Fruit fly (Drosophila melanogaster) whole organism, pupa: ENCODE data around the gene JhI-21.

ENCODE experiments used
- CG10348 ChIP-seq: fragments of 200-800 bp; sonication (Bioruptor generic); IDR thresholded peaks from 2 replicates; pipeline ENCODE4 v1.3.6; 2022; ENCODE audit warnings: missing biosample characterization, missing genetic modification characterization
- CG12605 ChIP-seq: fragments of 200-800 bp; sonication (Bioruptor generic); IDR thresholded peaks from 2 replicates; pipeline ENCODE4 v1.3.6; 2022; ENCODE audit warnings: missing biosample characterization, missing genetic modification characterization
- CG13204 ChIP-seq: fragments of 200-800 bp; sonication (Bioruptor generic); optimal IDR thresholded peaks from 2 replicates; lab custom pipeline; 2018; ENCODE audit warnings: missing biosample characterization, mild to moderate bottlenecking, missing genetic modification characterization, moderate library complexity
- CG14655 ChIP-seq: fragments of 200-800 bp; sonication (Bioruptor generic); optimal IDR thresholded peaks from 3 replicates; lab custom pipeline; 2017; ENCODE audit warnings: mild to moderate bottlenecking, missing biosample characterization, missing genetic modification reagents, missing genetic modification characterization
- CG15710 ChIP-seq: fragments of 200-800 bp; sonication (Bioruptor generic); optimal IDR thresholded peaks from 2 replicates; lab custom pipeline; 2018; ENCODE audit warnings: missing biosample characterization, mild to moderate bottlenecking, missing genetic modification characterization, moderate library complexity
- CG17806 ChIP-seq: fragments of 200-800 bp; sonication (Bioruptor generic); optimal IDR thresholded peaks from 2 replicates; lab custom pipeline; 2018; ENCODE audit warnings: missing biosample characterization, mild to moderate bottlenecking, missing genetic modification characterization, moderate library complexity
- CG32121 ChIP-seq: fragments of 200-800 bp; sonication (Bioruptor generic); IDR thresholded peaks from 2 replicates; pipeline ENCODE4 v1.3.6; 2022; ENCODE audit warnings: missing biosample characterization, missing genetic modification characterization
- CG34367 ChIP-seq: fragments of 200-800 bp; sonication (Bioruptor generic); optimal IDR thresholded peaks from 2 replicates; lab custom pipeline; 2018; ENCODE audit warnings: missing biosample characterization, mild to moderate bottlenecking, missing genetic modification characterization
- CG4496 ChIP-seq: fragments of 200-800 bp; sonication (Bioruptor generic); IDR thresholded peaks from 3 replicates; pipeline ENCODE4 v1.3.6; 2022; ENCODE audit warnings: missing biosample characterization, missing genetic modification characterization
- CG8159 ChIP-seq: fragments of 200-800 bp; sonication (Bioruptor generic); optimal IDR thresholded peaks from 3 replicates; lab custom pipeline; 2018; ENCODE audit warnings: missing biosample characterization, mild to moderate bottlenecking, missing genetic modification characterization, moderate library complexity
- CG8301 ChIP-seq: fragments of 200-800 bp; sonication (Bioruptor generic); optimal IDR thresholded peaks from 2 replicates; lab custom pipeline; 2018; ENCODE audit warnings: missing biosample characterization, mild to moderate bottlenecking, missing genetic modification characterization
- CG9948 ChIP-seq: fragments of 200-800 bp; sonication (Bioruptor generic); optimal IDR thresholded peaks from 2 replicates; lab custom pipeline; 2018; ENCODE audit warnings: missing biosample characterization, mild to moderate bottlenecking, missing genetic modification characterization, moderate library complexity
- D1 ChIP-seq: fragments of 200-800 bp; sonication (Bioruptor generic); optimal IDR thresholded peaks from 2 replicates; lab custom pipeline; 2018; ENCODE audit warnings: missing biosample characterization, mild to moderate bottlenecking, missing genetic modification characterization, moderate library complexity
- EcR ChIP-seq: fragments of 200-800 bp; sonication (Bioruptor generic); optimal IDR thresholded peaks from 3 replicates; lab custom pipeline; 2019; ENCODE audit warnings: missing biosample characterization, missing genetic modification characterization, mild to moderate bottlenecking, moderate library complexity, missing genetic modification reagents
- Ets98B ChIP-seq: fragments of 200-800 bp; sonication (Bioruptor generic); IDR thresholded peaks from 2 replicates; pipeline ENCODE4 v1.3.6; 2022; ENCODE audit warnings: missing biosample characterization, missing genetic modification characterization
- Pif1A ChIP-seq: fragments of 200-800 bp; sonication (Bioruptor generic); optimal IDR thresholded peaks from 3 replicates; lab custom pipeline; 2016; ENCODE audit warnings: missing biosample characterization, missing genetic modification characterization
- Pif1B ChIP-seq: fragments of 200-800 bp; sonication (Bioruptor generic); optimal IDR thresholded peaks from 3 replicates; lab custom pipeline; 2016; ENCODE audit warnings: missing biosample characterization, missing genetic modification characterization
- Snoo ChIP-seq: fragments of 200-800 bp; sonication (Bioruptor generic); optimal IDR thresholded peaks from 3 replicates; lab custom pipeline; 2017; ENCODE audit warnings: missing biosample characterization, mild to moderate bottlenecking, missing genetic modification characterization, inconsistent platforms
- fd96Ca ChIP-seq: fragments of 200-800 bp; sonication (Bioruptor generic); IDR thresholded peaks from 3 replicates; pipeline ENCODE4 v1.3.6; 2022; ENCODE audit warnings: missing biosample characterization, missing genetic modification characterization
- gl ChIP-seq: fragments of 200-800 bp; sonication (Bioruptor generic); optimal IDR thresholded peaks from 2 replicates; lab custom pipeline; 2018; ENCODE audit warnings: missing biosample characterization, mild to moderate bottlenecking, missing genetic modification characterization
- rn ChIP-seq: fragments of 200-800 bp; sonication (Bioruptor generic); IDR thresholded peaks from 2 replicates; pipeline ENCODE4 v1.3.6; 2022; ENCODE audit warnings: missing biosample characterization, missing genetic modification characterization

Gene JhI-21

dm6 chr2L:12045578-12045940, 10.3 kb downstream of the JhI-21 start:
- no peak for TF ChIP-seq Ets98B (GFP tag; lab: Robert Waterston, UW)
- no peak for TF ChIP-seq CG8301 (tag; lab: Kevin White, UChicago)
- no peak for TF ChIP-seq CG34367
- TF ChIP-seq CG14655 (GFP tag; lab: Kevin White, UChicago): no peak
- no peak for TF ChIP-seq gl (tag; lab: Kevin White, UChicago)
- TF ChIP-seq Pif1B: no peak
- TF ChIP-seq CG10348 (GFP tag; lab: Robert Waterston, UW): no peak

dm6 chr2L:12044613-12045350, 11.1 kb downstream of the JhI-21 start, which contains the start of gene CG6785:
Gene CG6785 (minus strand): TSS chr2L:12045200.
- peak; percentile 9 for TF ChIP-seq CG13204
- TF ChIP-seq CG32121 (GFP tag; lab: Robert Waterston, UW): peak; percentile 80
- peak; percentile 81; the same call in 2 of the 3 replicates for TF ChIP-seq fd96Ca
- TF ChIP-seq Snoo: peak; percentile 71
- peak; percentile 82 for TF ChIP-seq Pif1B
- TF ChIP-seq CG34367: peak; percentile 69
- peak; percentile 68 for TF ChIP-seq D1 (tag; lab: Kevin White, UChicago)
- TF ChIP-seq CG9948 (tag; lab: Kevin White, UChicago): peak; percentile 60
- TF ChIP-seq CG12605 (GFP tag; lab: Robert Waterston, UW): peak; percentile 63
- TF ChIP-seq CG10348 (GFP tag; lab: Robert Waterston, UW): no peak
- 0 out of 2 replicates have a peak, but pooled peaks have one; percentile 21 for TF ChIP-seq rn (GFP tag; lab: Robert Waterston, UW)
- TF ChIP-seq CG4496: peak; percentile 90
- peak; percentile 65 for TF ChIP-seq gl (tag; lab: Kevin White, UChicago)
- peak; percentile 76 for TF ChIP-seq CG15710 (tag; lab: Kevin White, UChicago)
- no peak for TF ChIP-seq CG14655 (GFP tag; lab: Kevin White, UChicago)
- peak; percentile 99 for TF ChIP-seq CG8159 (tag; lab: Kevin White, UChicago)
- TF ChIP-seq Pif1A (GFP tag; lab: Kevin White, UChicago): peak; percentile 90
- peak; percentile 95 for TF ChIP-seq EcR (GFP tag; lab: Kevin White, UChicago)
- TF ChIP-seq CG8301 (tag; lab: Kevin White, UChicago): peak; percentile 84
- peak; percentile 85 for TF ChIP-seq Ets98B (GFP tag; lab: Robert Waterston, UW)
- TF ChIP-seq CG17806 (tag; lab: Kevin White, UChicago): peak; percentile 78

- TF ChIP-seq CG9948 (tag; lab: Kevin White, UChicago) (no peak), CG10348 (GFP tag; lab: Robert Waterston, UW) (no peak), CG8159 (tag; lab: Kevin White, UChicago) (no peak), Pif1B (no peak), Ets98B (GFP tag; lab: Robert Waterston, UW) (no peak), EcR (GFP tag; lab: Kevin White, UChicago) (no peak), Snoo (no peak), Pif1A (GFP tag; lab: Kevin White, UChicago) (no peak), D1 (tag; lab: Kevin White, UChicago) (no peak), CG34367 (no peak), CG12605 (GFP tag; lab: Robert Waterston, UW) (no peak), CG4496 (no peak), CG13204 (no peak), gl (tag; lab: Kevin White, UChicago) (no peak), CG8301 (tag; lab: Kevin White, UChicago) (no peak), CG32121 (GFP tag; lab: Robert Waterston, UW) (no peak)
These were observed 15.3 kb downstream of the JhI-21 start, which contains the start of gene CG6766 for dm6 chr2L:12040510-12040909. Gene CG6766 (minus strand): TSS chr2L:12040689.

- TF ChIP-seq CG34367 (no peak), rn (GFP tag; lab: Robert Waterston, UW) (no peak), gl (tag; lab: Kevin White, UChicago) (no peak), CG12605 (GFP tag; lab: Robert Waterston, UW) (no peak), CG32121 (GFP tag; lab: Robert Waterston, UW) (no peak), fd96Ca (no peak), CG4496 (no peak), Snoo (no peak), CG15710 (tag; lab: Kevin White, UChicago) (no peak)
These were observed 17.7 kb downstream of the JhI-21 start, which contains the start of gene Tom70 for dm6 chr2L:12038177-12038581. Gene Tom70 (minus strand): TSS chr2L:12038511.

- no peak for TF ChIP-seq CG13204
- TF ChIP-seq CG15710 (tag; lab: Kevin White, UChicago): no peak
- no peak for TF ChIP-seq fd96Ca
- no peak for TF ChIP-seq CG14655 (GFP tag; lab: Kevin White, UChicago)
- no peak for TF ChIP-seq gl (tag; lab: Kevin White, UChicago)
- no peak for TF ChIP-seq CG4496
- no peak for TF ChIP-seq CG9948 (tag; lab: Kevin White, UChicago)
- TF ChIP-seq rn (GFP tag; lab: Robert Waterston, UW): no peak
- no peak for TF ChIP-seq CG34367
- TF ChIP-seq CG10348 (GFP tag; lab: Robert Waterston, UW): no peak
- TF ChIP-seq EcR (GFP tag; lab: Kevin White, UChicago): no peak
- TF ChIP-seq CG12605 (GFP tag; lab: Robert Waterston, UW): no peak
- TF ChIP-seq Snoo: no peak
- no peak for TF ChIP-seq CG32121 (GFP tag; lab: Robert Waterston, UW)
- TF ChIP-seq CG17806 (tag; lab: Kevin White, UChicago): no peak
- no peak for TF ChIP-seq D1 (tag; lab: Kevin White, UChicago)
- no peak for TF ChIP-seq Ets98B (GFP tag; lab: Robert Waterston, UW)
- no peak for TF ChIP-seq CG8301 (tag; lab: Kevin White, UChicago)
- TF ChIP-seq, all 21 proteins: peak for 0
These were observed 22.0 kb downstream of the JhI-21 start, which contains the start of gene CG18788 for dm6 chr2L:12033890-12034289. Gene CG18788 (plus strand): TSS chr2L:12034190.
